Worm (Caenorhabditis elegans) whole organism, young adult: ENCODE results near the gene B0336.13.

Source experiments
- F57A8.1 ChIP-seq: fragments of 200-800 bp; sonication (Bioruptor generic); optimal IDR thresholded peaks from 2 replicates; lab custom pipeline; 2018; ENCODE audit warnings: mild to moderate bottlenecking, missing genetic modification characterization, moderate library complexity, missing compliant biosample characterization
- rcor-1 ChIP-seq: fragments of 200-800 bp; sonication (Bioruptor generic); IDR thresholded peaks from 2 replicates; pipeline ENCODE4 v1.3.6; 2022; ENCODE audit warnings: missing genetic modification reagents, missing genetic modification characterization, missing compliant biosample characterization
- tbx-9 ChIP-seq: sonication (generic microtip); optimal IDR thresholded peaks from 2 replicates; lab custom pipeline; 2016; ENCODE audit warnings: borderline replicate concordance, missing genetic modification characterization, inconsistent platforms, missing compliant biosample characterization
- unc-62 ChIP-seq: fragments of 150-350 bp; optimal IDR thresholded peaks from 2 replicates; lab custom pipeline; 2014; ENCODE audit warnings: missing biosample characterization, missing genetic modification reagents, missing genetic modification characterization
- zim-3 ChIP-seq: sonication (generic microtip); optimal IDR thresholded peaks from 2 replicates; lab custom pipeline; 2017; ENCODE audit warnings: mild to moderate bottlenecking, missing genetic modification characterization, moderate library complexity, missing compliant biosample characterization

DNA sequence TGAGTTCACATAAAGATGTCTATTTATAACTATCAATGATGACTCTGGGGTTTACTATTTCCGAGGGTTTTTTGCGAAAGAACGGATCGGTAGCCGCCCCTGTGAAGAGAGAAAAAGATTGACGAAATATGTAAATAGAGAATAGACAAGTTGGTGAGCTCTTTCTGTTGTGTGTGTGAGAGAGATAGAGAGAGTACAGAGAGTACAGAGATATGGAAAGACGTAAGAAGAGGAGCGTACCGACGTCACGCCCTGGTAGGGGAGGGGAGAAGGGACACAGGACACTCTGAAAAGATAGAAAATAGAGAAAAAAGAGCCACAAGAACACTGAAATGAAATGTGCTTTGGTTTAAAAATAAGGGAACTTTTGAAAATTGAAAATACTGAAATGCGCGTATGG is 5.6 kb upstream of the B0336.13 start:
- TF ChIP-seq rcor-1 (GFP tag; lab: Robert Waterston, UW) (no peak), unc-62 (GFP tag; lab: Kevin White, UChicago) (no peak), F57A8.1 (GFP tag; lab: Kevin White, UChicago) (no peak), tbx-9 (tag; lab: Kevin White, UChicago) (no peak), zim-3 (tag; lab: Kevin White, UChicago) (no peak)
